Fruit fly (Drosophila melanogaster): ENCODE measurements around the gene CG9886.

The CG9886 gene

dm6 chr2L:2397080-2397479 is 23.6 kb upstream of the CG9886 start:
- TF ChIP-seq dl (GFP tag; optimal IDR thresholded peaks at IDR 0.05; ENCODE audit: insufficient read depth in 1 of 2, partially characterized antibody in 2 of 2) = no peak
- no peak for TF ChIP-seq CrebA (GFP tag; optimal IDR thresholded peaks at IDR 0.05; ENCODE audit: borderline replicate concordance)
- TF ChIP-seq fru (GFP tag; optimal IDR thresholded peaks at IDR 0.05) = peak; percentile 31
- TF ChIP-seq foxo (GFP tag; optimal IDR thresholded peaks at IDR 0.05) = peak in 1 of 2 experiments; percentile 40
- peak; percentile 24 for TF ChIP-seq ey (GFP tag; optimal IDR thresholded peaks at IDR 0.05)
- TF ChIP-seq h (GFP tag; optimal IDR thresholded peaks at IDR 0.05) = peak; percentile 20
- peak; percentile 22 for TF ChIP-seq HLH106 (tag; optimal IDR thresholded peaks at IDR 0.05)

dm6 chr2L:2398459-2398858 is 22.2 kb upstream of the CG9886 start:
- TF ChIP-seq rgr (GFP tag; optimal IDR thresholded peaks at IDR 0.05) = no peak
- TF ChIP-seq CG9705 (GFP tag; optimal IDR thresholded peaks at IDR 0.05) = no peak
- no peak for TF ChIP-seq h (GFP tag; optimal IDR thresholded peaks at IDR 0.05)
- TF ChIP-seq Myc (optimal IDR thresholded peaks at IDR 0.05) = no peak
- peak in 1 of 2 experiments; percentile 3 for TF ChIP-seq foxo (GFP tag; optimal IDR thresholded peaks at IDR 0.05)

dm6 chr2L:2399897-2400296 is 20.7 kb upstream of the CG9886 start, which contains the start of gene VGlut:
Gene VGlut, plus strand, starts transcription at chr2L:2400295.
- no peak for TF ChIP-seq ey (GFP tag; optimal IDR thresholded peaks at IDR 0.05)
- no peak for TF ChIP-seq Abd-B (GFP tag; optimal IDR thresholded peaks at IDR 0.05)
- no peak for TF ChIP-seq HLH106 (tag; optimal IDR thresholded peaks at IDR 0.05)
- TF ChIP-seq psq (GFP tag; optimal IDR thresholded peaks at IDR 0.05) = no peak
- TF ChIP-seq Dif (GFP tag; optimal IDR thresholded peaks at IDR 0.05; ENCODE audit: partially characterized antibody) = no peak

- TF ChIP-seq N (GFP tag; optimal IDR thresholded peaks at IDR 0.05) (no peak), foxo (GFP tag; optimal IDR thresholded peaks at IDR 0.05) (peak in 1 of 2 experiments; percentile 13)
Measured at dm6 chr2L:2402194-2402593, 18.4 kb upstream of the CG9886 start.

DNA sequence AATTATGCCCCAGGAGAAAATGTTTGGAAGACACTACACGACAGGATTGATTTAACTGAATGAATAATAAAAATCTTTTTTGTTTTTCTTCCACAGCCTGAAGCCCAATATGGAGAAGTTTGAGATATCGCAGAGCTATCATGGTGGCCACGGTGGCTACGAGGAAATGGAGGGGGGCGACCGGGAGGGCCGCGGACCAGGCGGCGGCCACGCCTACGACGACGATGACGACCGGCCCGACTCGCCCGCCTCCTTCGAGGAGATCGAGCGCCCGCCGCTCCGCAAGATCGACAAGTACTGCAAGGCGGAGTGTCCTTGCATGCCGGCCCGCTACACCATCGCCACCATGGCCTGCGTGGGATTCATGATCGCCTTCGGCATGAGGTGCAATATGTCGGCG is 16.0 kb upstream of the CG9886 start:
- no peak for TF ChIP-seq Rel (GFP tag; optimal IDR thresholded peaks at IDR 0.05)
- no peak for TF ChIP-seq Rel (tag; optimal IDR thresholded peaks at IDR 0.05)
- peak; percentile 98 for TF ChIP-seq Dfd (GFP tag; optimal IDR thresholded peaks at IDR 0.05)

DNA sequence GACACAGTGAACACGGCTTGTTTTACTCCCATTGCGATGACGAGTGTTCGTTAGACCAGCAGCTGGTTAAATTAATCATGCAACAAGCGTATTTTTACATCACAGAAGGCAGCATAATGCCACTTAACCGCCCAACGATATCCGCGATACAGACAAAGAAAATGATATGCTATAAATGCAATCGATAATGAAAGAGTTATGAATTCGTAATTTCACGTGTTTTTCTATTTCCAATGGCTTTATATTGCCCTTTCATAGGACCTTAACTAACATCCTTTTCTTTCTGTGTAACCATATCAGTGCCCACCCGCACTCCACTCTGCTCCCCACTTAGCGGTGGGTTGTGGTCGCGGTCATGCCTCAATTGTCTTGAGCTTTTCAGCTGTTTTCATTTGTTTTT is 7.5 kb upstream of the CG9886 start:
- TF ChIP-seq pan (optimal IDR thresholded peaks at IDR 0.05) = no peak
- TF ChIP-seq CG9705 (GFP tag; optimal IDR thresholded peaks at IDR 0.05) = no peak
- TF ChIP-seq Jra (GFP tag; optimal IDR thresholded peaks at IDR 0.05) = no peak
- TF ChIP-seq dsf (GFP tag; optimal IDR thresholded peaks at IDR 0.05; ENCODE audit: borderline replicate concordance) = no peak
- TF ChIP-seq Vsx2 (GFP tag; optimal IDR thresholded peaks at IDR 0.05; ENCODE audit: partially characterized antibody) = no peak
- no peak for TF ChIP-seq foxo (GFP tag; optimal IDR thresholded peaks at IDR 0.05)
- no peak for TF ChIP-seq Hr78 (GFP tag; optimal IDR thresholded peaks at IDR 0.05)
- no peak for TF ChIP-seq dmrt93B (GFP tag; optimal IDR thresholded peaks at IDR 0.05)
- no peak for TF ChIP-seq Abd-B (GFP tag; optimal IDR thresholded peaks at IDR 0.05)
- no peak for TF ChIP-seq lola (GFP tag; optimal IDR thresholded peaks at IDR 0.05)
- TF ChIP-seq dl (GFP tag; optimal IDR thresholded peaks at IDR 0.05; ENCODE audit: insufficient read depth in 1 of 2, partially characterized antibody in 2 of 2) = no peak

- TF ChIP-seq Rel (GFP tag; optimal IDR thresholded peaks at IDR 0.05) (no peak), Rel (tag; optimal IDR thresholded peaks at IDR 0.05) (no peak), fru (GFP tag; optimal IDR thresholded peaks at IDR 0.05) (no peak), brk (GFP tag; optimal IDR thresholded peaks at IDR 0.05) (no peak), rgr (GFP tag; optimal IDR thresholded peaks at IDR 0.05) (no peak)
Measured at dm6 chr2L:2415109-2415508, 5.5 kb upstream of the CG9886 start, which contains the start of gene CG18641. Gene CG18641, minus strand, starts transcription at chr2L:2415322.

DNA sequence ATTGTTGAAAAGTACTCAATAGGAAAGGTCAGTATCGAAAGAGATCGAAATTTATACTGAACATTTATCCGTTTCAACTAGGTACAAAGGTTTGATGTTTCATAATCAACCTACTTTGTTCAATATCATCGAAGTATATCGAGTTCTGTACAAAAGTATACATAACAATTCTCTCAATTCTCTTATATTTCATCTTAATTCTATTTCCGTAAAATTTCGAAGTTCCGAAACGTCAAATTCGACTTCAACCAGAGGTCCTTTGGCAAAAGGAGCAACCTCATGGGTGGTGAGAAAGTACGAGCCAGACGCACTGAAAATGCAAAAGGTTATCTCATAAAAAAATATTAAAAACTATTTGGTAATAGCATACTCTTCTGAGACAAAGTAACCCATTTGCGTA is 4.0 kb upstream of the CG9886 start, which contains the start of gene CG31948:
Gene CG31948, minus strand, starts transcription at position 101 of the 400 bp plus-strand sequence.
- TF ChIP-seq ey (GFP tag; optimal IDR thresholded peaks at IDR 0.05) (no peak), jim (GFP tag; optimal IDR thresholded peaks at IDR 0.05) (no peak), sage (GFP tag; optimal IDR thresholded peaks at IDR 0.05) (no peak), foxo (GFP tag; optimal IDR thresholded peaks at IDR 0.05) (no peak), N (GFP tag; optimal IDR thresholded peaks at IDR 0.05) (no peak), usp (GFP tag; optimal IDR thresholded peaks at IDR 0.05) (no peak), rgr (GFP tag; optimal IDR thresholded peaks at IDR 0.05) (no peak), Rel (GFP tag; optimal IDR thresholded peaks at IDR 0.05) (no peak), Rel (tag; optimal IDR thresholded peaks at IDR 0.05) (no peak), GATAd (GFP tag; optimal IDR thresholded peaks at IDR 0.05) (no peak), dsf (GFP tag; optimal IDR thresholded peaks at IDR 0.05; ENCODE audit: borderline replicate concordance) (no peak), woc (GFP tag; optimal IDR thresholded peaks at IDR 0.05) (no peak), Sp1 (GFP tag; optimal IDR thresholded peaks at IDR 0.05) (no peak), Vsx2 (GFP tag; optimal IDR thresholded peaks at IDR 0.05; ENCODE audit: partially characterized antibody) (no peak), Dif (GFP tag; optimal IDR thresholded peaks at IDR 0.05; ENCODE audit: partially characterized antibody) (no peak), dmrt93B (GFP tag; optimal IDR thresholded peaks at IDR 0.05) (no peak), tai (GFP tag; optimal IDR thresholded peaks at IDR 0.05) (no peak), pan (optimal IDR thresholded peaks at IDR 0.05) (no peak), Jra (GFP tag; optimal IDR thresholded peaks at IDR 0.05) (no peak), HLH106 (tag; optimal IDR thresholded peaks at IDR 0.05) (no peak)

Measured in whole organism, wandering third instar larva.